Worm (Caenorhabditis elegans): Measurements from ENCODE around the gene sra-39.

Gene sra-39

DNA sequence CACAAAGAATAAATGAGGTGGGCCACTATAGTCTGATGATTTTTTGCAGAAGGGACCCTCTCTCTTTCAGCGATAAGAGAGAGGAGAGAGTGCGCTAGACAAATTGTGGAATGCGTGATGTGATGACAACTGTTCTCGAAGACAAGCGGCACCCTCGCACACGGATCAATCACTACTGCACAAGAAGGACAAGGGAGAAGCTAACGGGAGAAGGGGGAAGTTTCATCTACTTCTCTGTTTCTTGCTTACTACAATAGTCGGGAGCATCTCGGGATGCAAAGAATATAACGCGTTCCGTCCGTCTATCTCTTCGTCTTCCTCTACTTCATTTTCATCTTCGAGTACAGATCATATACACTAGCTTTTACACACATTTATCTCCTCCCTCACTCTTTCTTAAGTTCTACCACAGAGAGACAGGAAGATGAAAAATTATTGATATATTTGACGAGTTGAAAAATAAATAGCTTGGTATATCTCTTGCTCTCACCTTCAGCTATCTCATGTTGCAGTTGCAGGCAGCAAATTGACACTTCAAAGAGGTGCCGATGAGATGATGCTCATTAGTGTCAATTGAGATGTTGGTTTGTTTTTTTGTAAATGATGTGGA, 29.8 kb downstream of the sra-39 start (continued):
- no peak for TF ChIP-seq mep-1 (tag; optimal IDR thresholded peaks at IDR 0.05)
- TF ChIP-seq unc-62 (GFP tag; optimal IDR thresholded peaks at IDR 0.05 in 1 of 2) = peak in 1 of 2 experiments; percentile 64
- no peak for TF ChIP-seq unc-62 (tag; optimal IDR thresholded peaks at IDR 0.05)
- no peak for TF ChIP-seq lin-38 (GFP tag; IDR thresholded peaks at IDR 0.05)
- no peak for TF ChIP-seq nhr-111 (GFP tag; optimal IDR thresholded peaks at IDR 0.05)
- no peak for TF ChIP-seq fkh-10 (GFP tag; optimal IDR thresholded peaks at IDR 0.05)
- TF ChIP-seq aha-1 (tag) = peak; percentile 87
- TF ChIP-seq tra-1 (GFP tag; IDR thresholded peaks at IDR 0.05) = 0 out of 2 replicates have a peak, but pooled peaks have one; percentile 52
- no peak for TF ChIP-seq egl-43 (GFP tag; IDR thresholded peaks at IDR 0.05)
- no peak for TF ChIP-seq ztf-11 (tag; optimal IDR thresholded peaks at IDR 0.05)
- TF ChIP-seq ZK546.5 (tag; optimal IDR thresholded peaks at IDR 0.05) = no peak
- TF ChIP-seq Y75B8A.6 (GFP tag; IDR thresholded peaks at IDR 0.05) = no peak
- no peak for TF ChIP-seq tag-97 (GFP tag; IDR thresholded peaks at IDR 0.05)
- no peak for TF ChIP-seq hmg-1.1 (GFP tag; IDR thresholded peaks at IDR 0.05)
- TF ChIP-seq daf-16 (GFP tag; optimal IDR thresholded peaks at IDR 0.05) = peak in 1 of 2 experiments; percentile 85
- TF ChIP-seq daf-16 (tag; optimal IDR thresholded peaks at IDR 0.05) = no peak
- TF ChIP-seq ceh-20 (GFP tag; IDR thresholded peaks at IDR 0.05) = 0 out of 2 replicates have a peak, but pooled peaks have one; percentile 29

DNA sequence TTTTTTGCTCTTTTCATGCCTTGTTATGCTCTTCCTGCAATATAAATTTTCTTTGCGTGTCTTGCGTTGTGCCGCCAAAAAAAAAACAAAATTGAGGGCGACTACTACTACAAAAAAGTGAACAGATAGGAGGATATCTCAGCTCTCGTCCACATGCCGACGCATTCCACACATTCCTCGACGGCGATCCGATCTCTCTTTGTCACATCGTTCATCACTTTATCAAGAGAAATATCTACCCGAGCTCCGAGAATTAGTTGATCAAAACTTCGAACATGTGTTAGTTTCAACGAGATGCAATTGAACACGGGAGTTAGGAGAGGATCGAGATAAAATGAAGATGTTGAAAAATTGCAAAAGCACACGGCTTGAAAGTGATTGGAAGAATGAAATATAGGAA, 32.1 kb downstream of the sra-39 start:
- TF ChIP-seq nhr-11 (tag; optimal IDR thresholded peaks at IDR 0.05) (no peak), hlh-11 (tag; optimal IDR thresholded peaks at IDR 0.05) (peak; percentile 15), mxl-3 (GFP tag; optimal IDR thresholded peaks at IDR 0.05) (no peak), daf-16 (GFP tag; optimal IDR thresholded peaks at IDR 0.05) (peak in 1 of 2 experiments; percentile 57), daf-16 (tag; optimal IDR thresholded peaks at IDR 0.05) (no peak)

DNA sequence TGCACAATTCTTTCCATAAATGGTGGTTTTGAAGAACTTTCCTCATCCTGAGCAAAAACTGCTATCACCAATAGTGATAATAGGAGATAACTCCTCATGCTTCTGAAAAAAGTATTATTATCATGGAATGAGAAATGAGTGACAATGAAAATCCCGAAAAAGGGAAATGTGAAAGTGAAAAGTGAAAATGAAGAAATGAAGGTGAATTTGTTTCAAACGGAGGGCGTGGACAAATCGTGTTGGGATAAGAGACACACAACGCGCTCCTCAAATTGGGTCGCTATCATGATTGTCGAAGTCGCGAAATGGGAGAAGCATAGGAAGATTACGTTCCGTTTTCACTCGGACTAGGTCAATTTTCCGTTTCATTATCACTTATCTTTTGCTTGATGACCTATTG, 39.0 kb downstream of the sra-39 start, which contains the start of gene M03B6.3:
Gene M03B6.3, minus strand, starts transcription at position 102 of the 400 bp plus-strand sequence.
- TF ChIP-seq nhr-41 (GFP tag; IDR thresholded peaks at IDR 0.05) (no peak), attf-4 (tag; optimal IDR thresholded peaks at IDR 0.05) (no peak), set-16 (GFP tag; IDR thresholded peaks at IDR 0.05) (no peak), ceh-28 (tag; optimal IDR thresholded peaks at IDR 0.05) (no peak), mes-2 (tag; optimal IDR thresholded peaks at IDR 0.05; ENCODE audit: poor library complexity, severe bottlenecking) (no peak), daf-16 (GFP tag; optimal IDR thresholded peaks at IDR 0.05) (no peak), daf-16 (tag; optimal IDR thresholded peaks at IDR 0.05) (no peak), mdt-29 (GFP tag; IDR thresholded peaks at IDR 0.05) (no peak), unc-130 (GFP tag; optimal IDR thresholded peaks at IDR 0.05) (no peak), nhr-28 (tag; optimal IDR thresholded peaks at IDR 0.05) (no peak), sdz-12 (GFP tag; optimal IDR thresholded peaks at IDR 0.05) (no peak), madf-5 (GFP tag; IDR thresholded peaks at IDR 0.05) (no peak), Y105C5A.15 (GFP tag; IDR thresholded peaks at IDR 0.05) (no peak), nhr-111 (GFP tag; optimal IDR thresholded peaks at IDR 0.05) (no peak), nhr-10 (tag; optimal IDR thresholded peaks at IDR 0.05) (no peak), nhr-76 (tag; optimal IDR thresholded peaks at IDR 0.05) (no peak), F10B5.3 (tag; optimal IDR thresholded peaks at IDR 0.05) (no peak), egl-27 (tag; optimal IDR thresholded peaks at IDR 0.05) (no peak), zip-11 (GFP tag; IDR thresholded peaks at IDR 0.05) (no peak), D1046.2 (GFP tag; IDR thresholded peaks at IDR 0.05) (no peak), nhr-48 (tag; optimal IDR thresholded peaks at IDR 0.05) (no peak)

DNA sequence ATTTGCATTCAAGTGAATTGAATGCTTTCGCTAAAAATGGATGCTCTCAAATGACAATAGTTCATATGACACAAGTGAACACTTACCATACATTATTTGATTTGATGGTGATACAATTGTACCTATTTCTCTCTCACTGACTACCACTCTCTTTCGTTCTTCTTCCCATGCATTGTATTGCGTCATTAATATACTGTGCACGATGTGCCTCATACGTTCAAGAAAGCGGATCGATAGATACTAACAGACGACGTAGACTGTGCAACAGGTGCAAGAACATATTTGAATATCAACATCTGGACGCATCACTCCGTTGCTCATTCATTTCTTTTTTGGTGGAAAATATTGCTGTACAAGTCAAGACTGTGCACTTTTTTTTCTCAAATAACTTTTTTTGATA, 44.5 kb downstream of the sra-39 start, which contains the start of gene M03B6.4:
Gene M03B6.4, plus strand, starts transcription at position 149 of the 400 bp plus-strand sequence.
- TF ChIP-seq aha-1 (tag) (peak; percentile 30), attf-4 (tag; optimal IDR thresholded peaks at IDR 0.05) (no peak), pqm-1 (tag; optimal IDR thresholded peaks at IDR 0.05) (peak; percentile 27), nhr-28 (tag; optimal IDR thresholded peaks at IDR 0.05) (peak; percentile 23)

Measured in whole organism, L4 larva.